Worm (Caenorhabditis elegans): ENCODE measurements around the gene fbxa-29.

- TF ChIP-seq flt-1 (GFP tag; IDR thresholded peaks at IDR 0.05) (no peak), med-1 (GFP tag; optimal IDR thresholded peaks at IDR 0.05; ENCODE audit: insufficient read depth) (no peak), ztf-23 (GFP tag; IDR thresholded peaks at IDR 0.05) (no peak), cog-1 (tag; optimal IDR thresholded peaks at IDR 0.05) (no peak)
Observed at ce11 chrIII:1297604-1298003, 24.1 kb upstream of the fbxa-29 start, which contains the start of gene fbxa-28.
